Fruit fly (Drosophila melanogaster): ENCODE data around the gene promL.

The promL gene

DNA sequence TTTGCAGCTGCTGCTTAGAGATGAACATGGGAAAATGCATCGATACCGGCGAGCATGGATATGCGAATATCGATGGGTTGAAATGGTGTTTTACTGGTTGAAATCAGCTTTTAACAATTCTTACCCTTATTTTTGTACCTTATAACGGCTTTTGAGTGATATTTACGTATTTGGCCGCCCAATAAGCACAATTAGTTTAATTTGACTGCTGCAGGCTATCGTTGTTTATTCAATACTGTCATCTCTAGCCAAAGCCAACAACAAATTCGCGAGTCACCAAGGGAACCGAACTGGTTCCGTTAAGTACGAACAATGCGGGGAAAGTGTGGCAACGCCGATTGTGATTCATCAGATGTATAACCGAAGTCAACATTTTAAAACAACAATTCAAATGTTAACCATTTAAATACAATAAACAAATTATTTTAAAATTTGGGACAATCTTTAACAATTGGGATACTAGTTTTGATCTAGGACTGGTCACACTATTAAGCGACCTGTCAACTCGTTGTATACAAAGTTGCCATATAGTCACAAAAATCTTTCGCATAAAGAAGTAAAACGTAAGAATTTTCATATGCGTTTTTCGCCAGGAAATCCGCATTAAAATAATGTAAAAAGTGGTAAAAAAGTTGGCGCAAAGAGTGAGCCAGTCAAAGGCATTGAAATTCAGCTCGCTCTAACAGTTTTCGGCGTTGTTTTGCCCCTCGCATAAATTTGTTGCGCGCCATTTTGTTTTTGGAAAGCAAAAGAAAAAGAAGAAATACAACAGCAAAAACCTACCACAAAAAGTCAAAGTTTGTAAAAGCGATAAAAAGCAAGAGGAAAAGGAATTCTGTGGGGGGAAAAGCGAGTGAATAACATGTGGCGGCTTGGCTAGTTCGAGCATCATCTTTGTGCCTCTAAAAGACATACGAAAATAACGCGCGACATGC lies 20.9 kb upstream of the promL start, which contains the start of the genes Usp5 and BtbVII (continued):
- peak; percentile 68 for TF ChIP-seq Dbx (GFP tag; IDR thresholded peaks at IDR 0.05)
- TF ChIP-seq CG10147 (GFP tag; optimal IDR thresholded peaks at IDR 0.05) = peak; percentile 50
- TF ChIP-seq CHES-1-like (GFP tag; optimal IDR thresholded peaks at IDR 0.05) = peak; percentile 62
- peak; percentile 98 for TF ChIP-seq phol (tag; optimal IDR thresholded peaks at IDR 0.05)
- TF ChIP-seq jigr1 (GFP tag; IDR thresholded peaks at IDR 0.05) = no peak
- TF ChIP-seq Meics (GFP tag; optimal IDR thresholded peaks at IDR 0.05) = peak; percentile 23
- peak; percentile 85 for TF ChIP-seq nerfin-2 (GFP tag; IDR thresholded peaks at IDR 0.05; ENCODE audit: partially characterized antibody)
- TF ChIP-seq luna (GFP tag; optimal IDR thresholded peaks at IDR 0.05) = peak; percentile 48
- no peak for TF ChIP-seq Eip74EF (GFP tag; optimal IDR thresholded peaks at IDR 0.05)
- peak; percentile 57 for TF ChIP-seq CG10267 (tag; optimal IDR thresholded peaks at IDR 0.05)
- TF ChIP-seq pan (optimal IDR thresholded peaks at IDR 0.05) = no peak
- TF ChIP-seq pan (GFP tag; optimal IDR thresholded peaks at IDR 0.05 in 1 of 2, IDR thresholded peaks at IDR 0.05 in 1 of 2) = peak in 1 of 2 experiments; percentile 50
- TF ChIP-seq kay (GFP tag; optimal IDR thresholded peaks at IDR 0.05) = peak; percentile 70
- TF ChIP-seq CG32772 (GFP tag; IDR thresholded peaks at IDR 0.05) = peak; percentile 62
- TF ChIP-seq CG33213 (GFP tag; optimal IDR thresholded peaks at IDR 0.05) = peak; percentile 37
- TF ChIP-seq CG14667 (GFP tag; IDR thresholded peaks at IDR 0.05) = no peak
- 0 out of 2 replicates have a peak, but pooled peaks have one; percentile 7 for TF ChIP-seq sim (GFP tag; IDR thresholded peaks at IDR 0.05)
- peak; percentile 99 for TF ChIP-seq trem (tag; optimal IDR thresholded peaks at IDR 0.05)
- TF ChIP-seq org-1 (GFP tag; optimal IDR thresholded peaks at IDR 0.05) = peak; percentile 8
- TF ChIP-seq bowl (GFP tag; IDR thresholded peaks at IDR 0.05) = no peak
- no peak for TF ChIP-seq Trl (optimal IDR thresholded peaks at IDR 0.05)
- TF ChIP-seq Trl (GFP tag; optimal IDR thresholded peaks at IDR 0.05) = peak; percentile 67
- TF ChIP-seq Myb (GFP tag; optimal IDR thresholded peaks at IDR 0.05) = peak; percentile 46
- TF ChIP-seq ranshi (GFP tag; IDR thresholded peaks at IDR 0.05) = no peak
- TF ChIP-seq Ssrp (tag; optimal IDR thresholded peaks at IDR 0.05) = peak; percentile 28
- TF ChIP-seq HLH4C (GFP tag; IDR thresholded peaks at IDR 0.05; ENCODE audit: partially characterized antibody) = peak; percentile 93
- no peak for TF ChIP-seq psq (GFP tag; optimal IDR thresholded peaks at IDR 0.05)
- peak; percentile 46 for TF ChIP-seq ewg (GFP tag; optimal IDR thresholded peaks at IDR 0.05)
- peak; percentile 62 for TF ChIP-seq mirr (GFP tag; optimal IDR thresholded peaks at IDR 0.05)
- 0 out of 3 replicates have a peak, but pooled peaks have one; percentile 15 for TF ChIP-seq otp (GFP tag; IDR thresholded peaks at IDR 0.05)
- peak; percentile 70 for TF ChIP-seq CG13775 (GFP tag; optimal IDR thresholded peaks at IDR 0.05)
- 0 out of 2 replicates have a peak, but pooled peaks have one; percentile 17 for TF ChIP-seq peb (GFP tag; IDR thresholded peaks at IDR 0.05)
- no peak for TF ChIP-seq CG18599 (GFP tag; optimal IDR thresholded peaks at IDR 0.05)
- TF ChIP-seq Sox100B (GFP tag; optimal IDR thresholded peaks at IDR 0.05) = no peak
- no peak for TF ChIP-seq MTF-1 (GFP tag; optimal IDR thresholded peaks at IDR 0.05; ENCODE audit: borderline replicate concordance)
- peak; percentile 87; the same call in 2 of the 3 replicates for TF ChIP-seq Opbp (GFP tag; IDR thresholded peaks at IDR 0.05; ENCODE audit: partially characterized antibody)
- peak; percentile 54 for TF ChIP-seq CG9609 (GFP tag; optimal IDR thresholded peaks at IDR 0.05)
- peak; percentile 36 for TF ChIP-seq fd3F (GFP tag; optimal IDR thresholded peaks at IDR 0.05)
- peak; percentile 12; the same call in 1 of the 2 replicates for TF ChIP-seq ara (GFP tag; IDR thresholded peaks at IDR 0.05)
- TF ChIP-seq pzg (GFP tag; optimal IDR thresholded peaks at IDR 0.05) = peak; percentile 91
- peak; percentile 26 for TF ChIP-seq CG12744 (GFP tag; optimal IDR thresholded peaks at IDR 0.05)
- TF ChIP-seq ro (GFP tag; IDR thresholded peaks at IDR 0.05) = no peak
- TF ChIP-seq Optix (GFP tag; IDR thresholded peaks at IDR 0.05) = peak; percentile 33; the same call in 1 of the 3 replicates
- TF ChIP-seq CG6175 (GFP tag; IDR thresholded peaks at IDR 0.05) = no peak
- peak; percentile 84 for TF ChIP-seq CG2120 (GFP tag; optimal IDR thresholded peaks at IDR 0.05)
- TF ChIP-seq kah (GFP tag; optimal IDR thresholded peaks at IDR 0.05) = no peak
- TF ChIP-seq oc (tag; optimal IDR thresholded peaks at IDR 0.05) = no peak
- no peak for TF ChIP-seq Fer2 (tag; optimal IDR thresholded peaks at IDR 0.05)
